Fruit fly (Drosophila melanogaster): ENCODE results near the gene Rack1.

The Rack1 gene

DNA sequence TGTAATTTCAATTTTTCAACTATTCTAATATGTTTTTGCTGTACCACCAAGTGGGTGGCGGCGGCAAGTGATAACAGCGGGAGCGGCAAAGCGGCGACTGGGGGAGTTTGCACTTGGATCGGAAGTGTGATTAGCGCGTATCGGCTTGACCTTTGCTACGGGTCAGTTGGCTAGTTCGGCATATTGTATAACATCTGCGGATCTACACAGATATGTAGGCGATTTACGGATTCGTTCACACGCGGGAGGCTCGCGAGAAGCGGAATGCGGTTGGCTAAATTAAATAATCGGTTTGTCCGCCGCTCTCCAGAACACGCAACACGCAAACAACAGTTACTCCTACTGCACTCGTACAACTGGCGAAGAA lies 37.1 kb downstream of the Rack1 start:
- TF ChIP-seq cnc (optimal IDR thresholded peaks at IDR 0.05) (no peak), Mnt (GFP tag; optimal IDR thresholded peaks at IDR 0.05) (no peak), Clk (GFP tag; optimal IDR thresholded peaks at IDR 0.05) (no peak), cic (GFP tag; optimal IDR thresholded peaks at IDR 0.05) (no peak), toe (GFP tag; optimal IDR thresholded peaks at IDR 0.05) (no peak), CG5204 (GFP tag; optimal IDR thresholded peaks at IDR 0.05) (no peak), Crg-1 (GFP tag; optimal IDR thresholded peaks at IDR 0.05) (no peak), CG33017 (tag; optimal IDR thresholded peaks at IDR 0.05) (no peak), ovo (GFP tag; optimal IDR thresholded peaks at IDR 0.05) (no peak), CG1620 (GFP tag; optimal IDR thresholded peaks at IDR 0.05) (no peak), CG12768 (GFP tag; optimal IDR thresholded peaks at IDR 0.05) (no peak), tj (GFP tag; optimal IDR thresholded peaks at IDR 0.05) (no peak), bab1 (GFP tag; optimal IDR thresholded peaks at IDR 0.05) (no peak), CG11617 (GFP tag; optimal IDR thresholded peaks at IDR 0.05) (no peak), kay (GFP tag; ENCODE audit: borderline replicate concordance) (no peak), CG7101 (tag; optimal IDR thresholded peaks at IDR 0.05) (no peak), pad (GFP tag; optimal IDR thresholded peaks at IDR 0.05) (no peak), Hr96 (GFP tag; optimal IDR thresholded peaks at IDR 0.05) (no peak), CG7045 (GFP tag; optimal IDR thresholded peaks at IDR 0.05) (no peak), CG14711 (tag; optimal IDR thresholded peaks at IDR 0.05) (no peak)

dm6 chr2L:7788952-7789466 lies 38.1 kb downstream of the Rack1 start:
- TF ChIP-seq Clk (GFP tag; optimal IDR thresholded peaks at IDR 0.05) (no peak), pad (GFP tag; optimal IDR thresholded peaks at IDR 0.05) (no peak), toe (GFP tag; optimal IDR thresholded peaks at IDR 0.05) (no peak), CG7045 (GFP tag; optimal IDR thresholded peaks at IDR 0.05) (no peak), tj (GFP tag; optimal IDR thresholded peaks at IDR 0.05) (no peak), CG11617 (GFP tag; optimal IDR thresholded peaks at IDR 0.05) (no peak), CG1620 (GFP tag; optimal IDR thresholded peaks at IDR 0.05) (no peak), CG5204 (GFP tag; optimal IDR thresholded peaks at IDR 0.05) (no peak), cnc (optimal IDR thresholded peaks at IDR 0.05) (no peak), Mnt (GFP tag; optimal IDR thresholded peaks at IDR 0.05) (peak; percentile 5), ovo (GFP tag; optimal IDR thresholded peaks at IDR 0.05) (no peak), CG7101 (tag; optimal IDR thresholded peaks at IDR 0.05) (no peak), Hr96 (GFP tag; optimal IDR thresholded peaks at IDR 0.05) (no peak), CG14711 (tag; optimal IDR thresholded peaks at IDR 0.05) (no peak), cic (GFP tag; optimal IDR thresholded peaks at IDR 0.05) (no peak), kay (GFP tag; ENCODE audit: borderline replicate concordance) (peak; percentile 24), bab1 (GFP tag; optimal IDR thresholded peaks at IDR 0.05) (no peak)

dm6 chr2L:7782788-7783401 lies 44.2 kb downstream of the Rack1 start, which contains the start of gene Brd7-9:
Brd7-9 (plus strand) TSS chr2L:7782865.
- TF ChIP-seq Crg-1 (GFP tag; optimal IDR thresholded peaks at IDR 0.05) = no peak
- no peak for TF ChIP-seq kay (GFP tag; ENCODE audit: borderline replicate concordance)
- TF ChIP-seq pad (GFP tag; optimal IDR thresholded peaks at IDR 0.05) = peak; percentile 34
- TF ChIP-seq CG7045 (GFP tag; optimal IDR thresholded peaks at IDR 0.05) = peak; percentile 40
- no peak for TF ChIP-seq CG33017 (tag; optimal IDR thresholded peaks at IDR 0.05)
- TF ChIP-seq CG11617 (GFP tag; optimal IDR thresholded peaks at IDR 0.05) = peak; percentile 55
- peak; percentile 24 for TF ChIP-seq CG12768 (GFP tag; optimal IDR thresholded peaks at IDR 0.05)
- no peak for TF ChIP-seq Hr96 (GFP tag; optimal IDR thresholded peaks at IDR 0.05)
- peak; percentile 40 for TF ChIP-seq CG7101 (tag; optimal IDR thresholded peaks at IDR 0.05)
- peak; percentile 22 for TF ChIP-seq bab1 (GFP tag; optimal IDR thresholded peaks at IDR 0.05)
- TF ChIP-seq CG5204 (GFP tag; optimal IDR thresholded peaks at IDR 0.05) = peak; percentile 10
- peak; percentile 14 for TF ChIP-seq tj (GFP tag; optimal IDR thresholded peaks at IDR 0.05)

DNA sequence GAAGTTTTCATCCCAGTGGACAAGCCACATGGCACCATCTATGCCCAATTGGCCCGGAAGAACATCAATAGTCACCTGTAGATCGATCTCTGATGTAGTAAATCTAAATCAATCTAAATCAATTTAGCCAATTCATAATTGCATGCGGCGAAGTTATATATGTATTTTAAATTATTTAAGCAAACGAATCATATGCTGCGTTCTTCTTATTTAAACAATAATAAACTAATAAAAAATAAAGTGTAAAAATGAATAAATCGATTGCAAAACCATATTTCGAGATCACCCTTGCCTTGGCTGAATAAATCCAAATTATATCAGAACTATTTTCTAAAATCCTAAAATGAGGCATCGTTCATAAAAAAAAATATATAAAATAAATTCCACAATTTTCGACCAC lies 46.0 kb downstream of the Rack1 start, which contains the start of gene CG7164:
CG7164 (plus strand) TSS at position 301 of the 400 bp plus-strand sequence.
- TF ChIP-seq Mnt (GFP tag; optimal IDR thresholded peaks at IDR 0.05) = no peak
- no peak for TF ChIP-seq CG5204 (GFP tag; optimal IDR thresholded peaks at IDR 0.05)
- TF ChIP-seq tj (GFP tag; optimal IDR thresholded peaks at IDR 0.05) = no peak
- TF ChIP-seq Crg-1 (GFP tag; optimal IDR thresholded peaks at IDR 0.05) = no peak
- TF ChIP-seq cnc (optimal IDR thresholded peaks at IDR 0.05) = no peak
- TF ChIP-seq CG7045 (GFP tag; optimal IDR thresholded peaks at IDR 0.05) = no peak
- no peak for TF ChIP-seq CG7101 (tag; optimal IDR thresholded peaks at IDR 0.05)
- TF ChIP-seq pad (GFP tag; optimal IDR thresholded peaks at IDR 0.05) = no peak
- no peak for TF ChIP-seq toe (GFP tag; optimal IDR thresholded peaks at IDR 0.05)
- no peak for TF ChIP-seq CG1620 (GFP tag; optimal IDR thresholded peaks at IDR 0.05)
- no peak for TF ChIP-seq Clk (GFP tag; optimal IDR thresholded peaks at IDR 0.05)
- no peak for TF ChIP-seq Hr96 (GFP tag; optimal IDR thresholded peaks at IDR 0.05)
- TF ChIP-seq cic (GFP tag; optimal IDR thresholded peaks at IDR 0.05) = no peak
- TF ChIP-seq CG14711 (tag; optimal IDR thresholded peaks at IDR 0.05) = no peak

- TF ChIP-seq cic (GFP tag; optimal IDR thresholded peaks at IDR 0.05) = peak; percentile 28
- peak; percentile 41 for TF ChIP-seq kay (GFP tag; ENCODE audit: borderline replicate concordance)
- TF ChIP-seq CG7045 (GFP tag; optimal IDR thresholded peaks at IDR 0.05) = no peak
Measured at dm6 chr2L:7779785-7780184, 47.3 kb downstream of the Rack1 start, which contains the start of gene Uro. Uro (plus strand) TSS chr2L:7780085.

dm6 chr2L:7777979-7778692 lies 49.0 kb downstream of the Rack1 start, which contains the start of gene CG7179:
CG7179 (minus strand) TSS chr2L:7778029.
- TF ChIP-seq bab1 (GFP tag; optimal IDR thresholded peaks at IDR 0.05) = no peak
- TF ChIP-seq Hr96 (GFP tag; optimal IDR thresholded peaks at IDR 0.05) = no peak
- no peak for TF ChIP-seq cnc (optimal IDR thresholded peaks at IDR 0.05)
- no peak for TF ChIP-seq CG7045 (GFP tag; optimal IDR thresholded peaks at IDR 0.05)
- no peak for TF ChIP-seq Mnt (GFP tag; optimal IDR thresholded peaks at IDR 0.05)
- no peak for TF ChIP-seq CG1620 (GFP tag; optimal IDR thresholded peaks at IDR 0.05)
- no peak for TF ChIP-seq tj (GFP tag; optimal IDR thresholded peaks at IDR 0.05)
- no peak for TF ChIP-seq CG11617 (GFP tag; optimal IDR thresholded peaks at IDR 0.05)
- no peak for TF ChIP-seq CG33017 (tag; optimal IDR thresholded peaks at IDR 0.05)
- TF ChIP-seq CG12768 (GFP tag; optimal IDR thresholded peaks at IDR 0.05) = no peak
- no peak for TF ChIP-seq kay (GFP tag; ENCODE audit: borderline replicate concordance)
- no peak for TF ChIP-seq ovo (GFP tag; optimal IDR thresholded peaks at IDR 0.05)
- TF ChIP-seq cic (GFP tag; optimal IDR thresholded peaks at IDR 0.05) = no peak
- TF ChIP-seq CG7101 (tag; optimal IDR thresholded peaks at IDR 0.05) = no peak

Measured in whole organism, adult.